Fruit fly (Drosophila melanogaster) whole organism: Measurements from ENCODE around the gene CG33500.

Source experiments
- CG8478 ChIP-seq: fragments of >200 bp; optimal IDR thresholded peaks from 2 replicates; lab custom pipeline; 2018; ENCODE audit warnings: inconsistent platforms
- pan ChIP-seq: fragments of >200 bp; optimal IDR thresholded peaks from 2 replicates; lab custom pipeline; 2017
- psq ChIP-seq: fragments of >200 bp; optimal IDR thresholded peaks from 2 replicates; lab custom pipeline; 2017
- usp ChIP-seq: fragments of >200 bp; optimal IDR thresholded peaks from 2 replicates; lab custom pipeline; 2017; ENCODE audit warnings: missing biosample characterization, missing genetic modification characterization, mixed read lengths

DNA sequence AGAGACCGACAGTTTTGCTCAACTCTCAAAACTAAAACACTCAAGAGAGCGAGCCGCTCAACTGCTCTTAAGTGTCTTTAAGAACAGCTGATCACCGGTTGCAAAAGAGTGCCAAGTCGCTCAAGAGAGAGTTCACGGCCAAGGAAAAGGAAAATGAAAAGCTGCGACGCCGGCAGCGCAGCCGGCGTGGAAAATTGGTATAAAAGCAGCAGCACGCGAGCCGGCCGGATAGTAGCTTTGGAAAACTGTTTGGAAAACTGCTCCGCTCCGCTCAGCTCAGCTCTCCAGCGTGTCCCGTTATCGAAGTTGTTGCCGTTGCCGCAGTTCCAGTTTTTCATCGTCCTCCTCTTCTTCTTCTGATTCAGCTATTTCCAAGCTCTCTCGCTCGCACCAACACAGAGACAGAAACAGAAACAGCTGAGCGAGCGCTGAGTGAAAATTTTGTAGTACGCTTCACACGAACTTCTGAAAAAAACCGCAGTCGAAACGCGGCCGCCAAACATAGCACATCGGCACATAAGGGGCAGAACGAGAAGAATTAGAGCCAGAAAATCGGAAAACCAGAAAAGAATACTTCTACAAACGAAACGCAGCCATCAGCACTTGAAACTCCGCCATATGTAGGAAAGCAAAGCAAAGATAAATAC, 21.0 kb upstream of the CG33500 start, which contains the start of gene chrb:
- TF ChIP-seq pan (lab: Kevin White, UChicago): no peak
- no peak for TF ChIP-seq CG8478 (lab: Kevin White, UChicago)
- TF ChIP-seq psq (lab: Kevin White, UChicago): no peak
- no peak for TF ChIP-seq usp (GFP tag; lab: Kevin White, UChicago)
